Fruit fly (Drosophila melanogaster) whole organism, wandering third instar larva: ENCODE results near the gene Vps45.
A peak's percentile ranks its signal among the peaks of the same experiment; 100 is the strongest.

ENCODE experiments used
- Abd-B ChIP-seq: fragments of >200 bp; optimal IDR thresholded peaks from 2 replicates; lab custom pipeline; 2017; ENCODE audit warnings: missing biosample characterization, missing genetic modification characterization
- CG32264 ChIP-seq: fragments of 200-800 bp; sonication (Bioruptor generic); optimal IDR thresholded peaks from 2 replicates; lab custom pipeline; 2016; ENCODE audit warnings: missing biosample characterization, missing genetic modification characterization
- CG9705 ChIP-seq: fragments of 200-800 bp; sonication (Bioruptor generic); optimal IDR thresholded peaks from 2 replicates; lab custom pipeline; 2018; ENCODE audit warnings: missing biosample characterization, mild to moderate bottlenecking, missing genetic modification characterization
- CrebA ChIP-seq: fragments of 200-800 bp; sonication (Bioruptor generic); optimal IDR thresholded peaks from 2 replicates; lab custom pipeline; 2016; ENCODE audit warnings: missing biosample characterization, mild to moderate bottlenecking, missing genetic modification characterization, borderline replicate concordance
- Dfd ChIP-seq: fragments of >200 bp; optimal IDR thresholded peaks from 2 replicates; lab custom pipeline; 2017; ENCODE audit warnings: missing biosample characterization, missing genetic modification characterization
- Dif ChIP-seq: fragments of 200-275, 200-300 bp; sonication (Bioruptor generic); optimal IDR thresholded peaks from 2 replicates; lab custom pipeline; 2018; ENCODE audit warnings: missing biosample characterization, missing genetic modification characterization; ENCODE audit not compliant: partially characterized antibody
- GATAd ChIP-seq: sonication (Bioruptor generic); optimal IDR thresholded peaks from 2 replicates; lab custom pipeline; 2016; ENCODE audit warnings: missing biosample characterization, missing genetic modification characterization
- HLH106 ChIP-seq: fragments of 200-800 bp; optimal IDR thresholded peaks from 3 replicates; lab custom pipeline; 2019; ENCODE audit warnings: missing biosample characterization, mild to moderate bottlenecking, missing genetic modification characterization, moderate library complexity
- Hnf4 ChIP-seq: fragments of 200-800 bp; sonication (Bioruptor generic); optimal IDR thresholded peaks from 2 replicates; lab custom pipeline; 2016; ENCODE audit warnings: missing biosample characterization, mild to moderate bottlenecking, missing genetic modification characterization
- Hr78 ChIP-seq: fragments of >200 bp; optimal IDR thresholded peaks from 2 replicates; lab custom pipeline; 2017; ENCODE audit warnings: missing biosample characterization, missing genetic modification characterization
- Hr83 ChIP-seq: fragments of 200-300 bp; sonication (Bioruptor generic); optimal IDR thresholded peaks from 2 replicates; lab custom pipeline; 2016; ENCODE audit warnings: missing biosample characterization, mild to moderate bottlenecking, missing genetic modification characterization, moderate library complexity; ENCODE audit not compliant: poor library complexity, severe bottlenecking
- Jra ChIP-seq: sonication (Bioruptor generic); optimal IDR thresholded peaks from 2 replicates; lab custom pipeline; 2016; ENCODE audit warnings: missing biosample characterization, missing genetic modification characterization
- Mio ChIP-seq: sonication (Bioruptor generic); optimal IDR thresholded peaks from 2 replicates; lab custom pipeline; 2016; ENCODE audit warnings: missing biosample characterization, missing genetic modification characterization
- Myc ChIP-seq: fragments of >200 bp; optimal IDR thresholded peaks from 2 replicates; lab custom pipeline; 2017
- N ChIP-seq: fragments of >200 bp; optimal IDR thresholded peaks from 2 replicates; lab custom pipeline; 2018; ENCODE audit warnings: missing biosample characterization, missing external identifiers, missing genetic modification characterization
- OdsH ChIP-seq: fragments of 200-800 bp; sonication (Bioruptor generic); optimal IDR thresholded peaks from 2 replicates; lab custom pipeline; 2016; ENCODE audit warnings: missing biosample characterization, mild to moderate bottlenecking, missing genetic modification characterization
- Rel ChIP-seq, 2 experiments: fragments of 200-800 bp; sonication (Bioruptor generic) in 1 of 2; optimal IDR thresholded peaks; 2 replicates in 1 of 2; 3 replicates in 1 of 2; lab custom pipeline; 2016 to 2019; ENCODE audit warnings: mild to moderate bottlenecking in 2 of 2, missing biosample characterization in 2 of 2, missing genetic modification characterization in 2 of 2, moderate library complexity in 1 of 2
- Sp1 ChIP-seq: fragments of 200-800 bp; sonication (Bioruptor generic); optimal IDR thresholded peaks from 3 replicates; lab custom pipeline; 2019; ENCODE audit warnings: missing biosample characterization, mild to moderate bottlenecking, missing genetic modification characterization, moderate library complexity
- Vsx2 ChIP-seq: fragments of 200-300, 225-300 bp; sonication (Bioruptor generic); optimal IDR thresholded peaks from 2 replicates; lab custom pipeline; 2018; ENCODE audit warnings: missing biosample characterization, missing genetic modification characterization; ENCODE audit not compliant: partially characterized antibody
- br ChIP-seq: fragments of 200-800 bp; sonication (Bioruptor generic); optimal IDR thresholded peaks from 2 replicates; lab custom pipeline; 2016; ENCODE audit warnings: missing biosample characterization, missing genetic modification characterization
- brk ChIP-seq: fragments of 200-800 bp; sonication (Bioruptor generic); optimal IDR thresholded peaks from 2 replicates; lab custom pipeline; 2016; ENCODE audit warnings: missing biosample characterization, mild to moderate bottlenecking, missing genetic modification characterization
- dl ChIP-seq, 2 experiments: fragments of 175-275, 200-275 bp in 1 of 2; fragments of 200-275 bp in 1 of 2; sonication (Bioruptor generic); optimal IDR thresholded peaks; lab custom pipeline; 2018; ENCODE audit warnings: mild to moderate bottlenecking in 2 of 2, missing biosample characterization in 2 of 2, missing genetic modification characterization in 2 of 2, moderate library complexity in 2 of 2; ENCODE audit not compliant: partially characterized antibody in 2 of 2, insufficient read depth in 1 of 2
- dmrt93B ChIP-seq: fragments of 200-800 bp; sonication (Bioruptor generic); optimal IDR thresholded peaks from 2 replicates; lab custom pipeline; 2018; ENCODE audit warnings: missing biosample characterization, mild to moderate bottlenecking, missing genetic modification characterization
- dsf ChIP-seq: sonication (Bioruptor generic); optimal IDR thresholded peaks from 2 replicates; lab custom pipeline; 2016; ENCODE audit warnings: missing biosample characterization, missing genetic modification characterization, borderline replicate concordance
- ey ChIP-seq: fragments of 200-800 bp; sonication (Bioruptor generic); optimal IDR thresholded peaks from 2 replicates; lab custom pipeline; 2016; ENCODE audit warnings: missing biosample characterization, missing genetic modification characterization
- foxo ChIP-seq, 2 experiments: fragments of 200-800 bp; sonication (Bioruptor generic); optimal IDR thresholded peaks; 2 replicates in 1 of 2; 3 replicates in 1 of 2; lab custom pipeline; 2016 to 2017; ENCODE audit warnings: missing biosample characterization in 2 of 2, missing genetic modification characterization in 2 of 2
- fru ChIP-seq: fragments of 200-800 bp; sonication (Bioruptor generic); optimal IDR thresholded peaks from 3 replicates; lab custom pipeline; 2016; ENCODE audit warnings: missing biosample characterization, mild to moderate bottlenecking, missing genetic modification characterization
- h ChIP-seq: fragments of 200-800 bp; sonication (Bioruptor generic); optimal IDR thresholded peaks from 3 replicates; lab custom pipeline; 2016; ENCODE audit warnings: missing biosample characterization, mild to moderate bottlenecking, missing genetic modification characterization
- jim ChIP-seq: fragments of 175-275, 200-325 bp; sonication (Bioruptor generic); optimal IDR thresholded peaks from 2 replicates; lab custom pipeline; 2016; ENCODE audit warnings: missing biosample characterization, mild to moderate bottlenecking, missing genetic modification characterization
- lola ChIP-seq: fragments of >200 bp; optimal IDR thresholded peaks from 2 replicates; lab custom pipeline; 2017; ENCODE audit warnings: missing biosample characterization, missing genetic modification characterization
- pan ChIP-seq: fragments of >200 bp; optimal IDR thresholded peaks from 2 replicates; lab custom pipeline; 2017
- psq ChIP-seq: fragments of 200-800 bp; sonication (Bioruptor generic); optimal IDR thresholded peaks from 3 replicates; lab custom pipeline; 2017; ENCODE audit warnings: missing biosample characterization, mild to moderate bottlenecking, missing genetic modification characterization, moderate library complexity
- rgr ChIP-seq: fragments of 200-800 bp; sonication (Bioruptor generic); optimal IDR thresholded peaks from 3 replicates; lab custom pipeline; 2016; ENCODE audit warnings: missing biosample characterization, mild to moderate bottlenecking, missing genetic modification characterization
- sage ChIP-seq: fragments of 200-800 bp; sonication (Bioruptor generic); optimal IDR thresholded peaks from 2 replicates; lab custom pipeline; 2016; ENCODE audit warnings: missing biosample characterization, mild to moderate bottlenecking, missing genetic modification characterization
- sv ChIP-seq: fragments of 200-800 bp; sonication (Bioruptor generic); optimal IDR thresholded peaks from 3 replicates; lab custom pipeline; 2016; ENCODE audit warnings: missing biosample characterization, missing genetic modification characterization
- tai ChIP-seq: sonication (Bioruptor generic); optimal IDR thresholded peaks from 2 replicates; lab custom pipeline; 2016; ENCODE audit warnings: missing biosample characterization, missing genetic modification characterization
- usp ChIP-seq: fragments of >200 bp; optimal IDR thresholded peaks from 2 replicates; lab custom pipeline; 2017; ENCODE audit warnings: missing biosample characterization, missing genetic modification characterization
- woc ChIP-seq: sonication (Bioruptor generic); optimal IDR thresholded peaks from 2 replicates; lab custom pipeline; 2016; ENCODE audit warnings: missing biosample characterization, mild to moderate bottlenecking, missing genetic modification characterization

The Vps45 gene

DNA sequence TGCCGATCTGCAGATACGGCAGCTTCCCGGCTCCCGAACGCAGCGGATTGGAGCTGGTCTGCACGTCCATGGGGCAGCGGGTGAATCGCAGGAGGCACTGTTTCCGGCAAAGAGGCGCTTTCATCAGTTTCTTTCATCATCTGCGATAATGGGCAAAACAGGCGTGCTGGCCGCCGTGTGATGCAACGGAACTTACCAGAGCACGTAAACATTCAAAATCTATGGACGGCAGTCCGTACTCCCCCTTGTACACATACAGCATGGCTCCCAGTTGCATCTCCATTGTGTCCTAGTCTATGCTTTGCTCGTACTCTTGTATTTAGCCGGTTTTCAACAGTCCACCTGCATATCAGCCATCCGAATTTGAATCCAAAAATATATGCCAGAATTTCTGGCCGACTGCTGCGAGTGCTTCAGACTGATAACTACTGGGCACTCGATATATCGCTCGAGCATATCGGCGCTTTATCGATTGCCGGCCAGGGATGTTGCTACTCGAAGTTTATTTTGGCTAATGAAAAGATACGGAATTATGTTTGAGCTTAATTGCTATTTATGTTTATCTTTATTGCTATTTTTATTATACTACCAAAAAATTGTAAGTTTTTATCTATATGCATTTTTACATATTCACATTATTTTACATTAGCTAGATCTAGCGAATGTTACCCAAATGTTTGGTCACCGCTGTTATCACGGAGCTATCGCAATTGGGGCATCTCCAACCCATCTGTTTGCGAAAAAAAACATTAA lies at the start of gene Vps45, which contains the start of gene CG9393:
Gene Vps45, plus strand, starts transcription at position 685 of the 753 bp plus-strand sequence.
Gene CG9393, minus strand, starts transcription at position 434 of the 753 bp plus-strand sequence.
- TF ChIP-seq CG9705 (GFP tag; lab: Kevin White, UChicago) (peak; percentile 46), psq (GFP tag; lab: Kevin White, UChicago) (peak; percentile 57), woc (GFP tag; lab: Kevin White, UChicago) (peak; percentile 90), Rel (GFP tag; optimal IDR thresholded peaks at IDR 0.05; lab: Kevin White, UChicago) (no peak), Rel (tag; optimal IDR thresholded peaks at IDR 0.05; lab: Kevin White, UChicago) (peak; percentile 74), tai (GFP tag; lab: Kevin White, UChicago) (no peak), sv (GFP tag; lab: Kevin White, UChicago) (peak; percentile 73), foxo (GFP tag; optimal IDR thresholded peaks at IDR 0.05; lab: Kevin White, UChicago) (peak in 1 of 2 experiments; percentile 78), h (GFP tag; lab: Kevin White, UChicago) (peak; percentile 75), brk (GFP tag; lab: Kevin White, UChicago) (no peak), Mio (GFP tag; lab: Kevin White, UChicago) (no peak), ey (peak; percentile 65), OdsH (GFP tag; lab: Kevin White, UChicago) (peak; percentile 66), GATAd (GFP tag; lab: Kevin White, UChicago) (peak; percentile 49), HLH106 (tag; lab: Kevin White, UChicago) (peak; percentile 65), Hnf4 (no peak), CG32264 (GFP tag; lab: Kevin White, UChicago) (no peak), Vsx2 (GFP tag; lab: Kevin White, UChicago) (no peak), Myc (lab: Kevin White, UChicago) (peak; percentile 95), rgr (GFP tag; lab: Kevin White, UChicago) (peak; percentile 51), Hr83 (GFP tag; lab: Kevin White, UChicago) (peak; percentile 7), Sp1 (GFP tag; lab: Kevin White, UChicago) (peak; percentile 45), sage (GFP tag; lab: Kevin White, UChicago) (no peak)

DNA sequence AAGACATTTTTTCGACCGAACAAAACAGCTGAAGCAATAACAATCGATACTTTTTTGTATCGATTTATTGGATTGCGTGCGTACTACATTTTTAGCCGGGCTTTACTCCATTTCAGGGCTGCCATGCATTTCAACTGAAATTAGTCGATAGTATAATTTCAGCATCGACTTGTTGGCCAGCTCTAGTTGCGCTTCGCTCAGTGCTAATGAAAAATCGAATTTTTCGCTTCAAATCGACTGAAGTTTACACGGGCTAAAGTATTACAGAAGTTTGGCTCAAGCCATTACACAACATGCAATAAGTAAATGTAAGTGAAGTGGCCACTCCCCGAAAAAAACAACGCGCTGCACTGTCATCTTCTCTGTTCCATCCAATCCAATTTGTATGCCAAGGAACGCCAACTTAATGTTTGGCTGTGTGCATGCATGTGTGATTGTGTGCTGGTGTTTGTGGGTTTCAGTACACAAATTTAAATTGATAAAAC lies 47.8 kb upstream of the Vps45 start, which contains the start of the genes mRpL47, CG8176 and Kdm3:
Gene mRpL47, minus strand, starts transcription at position 49 of the 485 bp plus-strand sequence.
Gene CG8176, plus strand, starts transcription at position 148 of the 485 bp plus-strand sequence.
Gene Kdm3, plus strand, starts transcription at position 148 of the 485 bp plus-strand sequence.
- TF ChIP-seq jim (GFP tag; lab: Kevin White, UChicago) (peak; percentile 66), Vsx2 (GFP tag; lab: Kevin White, UChicago) (no peak), brk (GFP tag; lab: Kevin White, UChicago) (no peak), br (GFP tag; lab: Kevin White, UChicago) (peak; percentile 35), sage (GFP tag; lab: Kevin White, UChicago) (no peak), CG9705 (GFP tag; lab: Kevin White, UChicago) (peak; percentile 34), dmrt93B (GFP tag; lab: Kevin White, UChicago) (no peak), dsf (peak; percentile 28), tai (GFP tag; lab: Kevin White, UChicago) (no peak), h (GFP tag; lab: Kevin White, UChicago) (peak; percentile 66), pan (no peak), HLH106 (tag; lab: Kevin White, UChicago) (peak; percentile 47), Hnf4 (peak; percentile 81), CrebA (GFP tag; lab: Kevin White, UChicago) (no peak), Rel (GFP tag; optimal IDR thresholded peaks at IDR 0.05; lab: Kevin White, UChicago) (no peak), Rel (tag; optimal IDR thresholded peaks at IDR 0.05; lab: Kevin White, UChicago) (peak; percentile 54), N (GFP tag; lab: Kevin White, UChicago) (no peak), psq (GFP tag; lab: Kevin White, UChicago) (peak; percentile 28), ey (peak; percentile 59), Mio (GFP tag; lab: Kevin White, UChicago) (no peak), Sp1 (GFP tag; lab: Kevin White, UChicago) (peak; percentile 58), GATAd (GFP tag; lab: Kevin White, UChicago) (no peak), lola (GFP tag; lab: Kevin White, UChicago) (no peak), Myc (lab: Kevin White, UChicago) (no peak), dl (GFP tag; optimal IDR thresholded peaks at IDR 0.05; lab: Kevin White, UChicago; ENCODE audit: insufficient read depth in 1 of 2, partially characterized antibody in 2 of 2) (no peak), sv (GFP tag; lab: Kevin White, UChicago) (peak; percentile 57), Dif (GFP tag; lab: Kevin White, UChicago) (no peak), woc (GFP tag; lab: Kevin White, UChicago) (no peak), Dfd (no peak), Abd-B (GFP tag; lab: Kevin White, UChicago) (no peak), OdsH (GFP tag; lab: Kevin White, UChicago) (peak; percentile 21), Hr78 (GFP tag; lab: Kevin White, UChicago) (no peak), Jra (peak; percentile 81), fru (GFP tag; lab: Kevin White, UChicago) (peak; percentile 4), foxo (GFP tag; optimal IDR thresholded peaks at IDR 0.05; lab: Kevin White, UChicago) (peak in 1 of 2 experiments; percentile 51), Hr83 (GFP tag; lab: Kevin White, UChicago) (peak; percentile 98), CG32264 (GFP tag; lab: Kevin White, UChicago) (no peak), usp (no peak), rgr (GFP tag; lab: Kevin White, UChicago) (peak; percentile 50)
